Worm (Caenorhabditis elegans) whole organism, L4 larva: ENCODE measurements around the gene C25G4.8.

Experiments used
- D1046.2 ChIP-seq: fragments of 200-800 bp; sonication (Bioruptor generic); IDR thresholded peaks from 2 replicates; pipeline ENCODE4 v1.3.6; 2022; ENCODE audit warnings: missing genetic modification characterization, missing compliant biosample characterization
- F10B5.3 ChIP-seq: sonication (generic microtip); optimal IDR thresholded peaks from 2 replicates; lab custom pipeline; 2016; ENCODE audit warnings: mild to moderate bottlenecking, missing genetic modification characterization, missing compliant biosample characterization
- F44E2.7 ChIP-seq: fragments of 200-800 bp; sonication (Bioruptor generic); IDR thresholded peaks from 2 replicates; pipeline ENCODE4 v2.1.2; 2022; ENCODE audit warnings: missing genetic modification characterization, missing compliant biosample characterization
- F49E8.2 ChIP-seq: sonication (generic microtip); optimal IDR thresholded peaks from 2 replicates; lab custom pipeline; 2016; ENCODE audit warnings: missing compliant biosample characterization, mild to moderate bottlenecking, missing genetic modification characterization, borderline replicate concordance
- T20F7.1 ChIP-seq: fragments of 200-800 bp; sonication (Bioruptor generic); optimal IDR thresholded peaks from 2 replicates; lab custom pipeline; 2018; ENCODE audit warnings: mild to moderate bottlenecking, missing genetic modification characterization, missing compliant biosample characterization
- T26A8.4 ChIP-seq: fragments of 200-800 bp; sonication (Bioruptor generic); IDR thresholded peaks from 2 replicates; pipeline ENCODE4 v1.3.6; 2022; ENCODE audit warnings: missing genetic modification characterization, missing compliant biosample characterization
- Y5F2A.4 ChIP-seq: fragments of 200-800 bp; sonication (Bioruptor generic); optimal IDR thresholded peaks from 2 replicates; lab custom pipeline; 2018; ENCODE audit warnings: mild to moderate bottlenecking, missing genetic modification characterization, missing compliant biosample characterization
- ZK337.2 ChIP-seq: fragments of 200-800 bp; sonication (Bioruptor generic); IDR thresholded peaks from 2 replicates; pipeline ENCODE4 v1.3.6; 2022; ENCODE audit warnings: missing genetic modification reagents, missing genetic modification characterization, missing compliant biosample characterization
- aha-1 ChIP-seq: fragments of 150-350 bp; peaks from one replicate; lab custom pipeline; 2014; ENCODE audit warnings: missing biosample characterization, missing genetic modification characterization
- ceh-62 ChIP-seq: sonication (generic microtip); optimal IDR thresholded peaks from 2 replicates; lab custom pipeline; 2017; ENCODE audit warnings: missing biosample characterization, missing genetic modification characterization
- ces-1 ChIP-seq: fragments of 150-350 bp; sonication (generic microtip); optimal IDR thresholded peaks from 4 replicates; lab custom pipeline; 2014; ENCODE audit warnings: missing biosample characterization, missing genetic modification reagents, missing genetic modification characterization
- cey-2 ChIP-seq: sonication (generic microtip); optimal IDR thresholded peaks from 3 replicates; lab custom pipeline; 2017; ENCODE audit warnings: missing genetic modification characterization, mild to moderate bottlenecking, missing compliant biosample characterization, antibody characterized with exemption, borderline replicate concordance; ENCODE audit not compliant: insufficient read depth
- daf-19 ChIP-seq: fragments of 200-800 bp; sonication (Bioruptor generic); conservative IDR thresholded peaks from 2 replicates; pipeline ENCODE4 v1.3.6; 2022; ENCODE audit warnings: missing genetic modification characterization, missing compliant biosample characterization
- daf-8 ChIP-seq: fragments of 200-800 bp; sonication (Bioruptor generic); IDR thresholded peaks from 2 replicates; pipeline ENCODE4 v1.3.6; 2022; ENCODE audit warnings: missing genetic modification characterization, missing compliant biosample characterization
- dmd-8 ChIP-seq: fragments of 200-800 bp; sonication (Bioruptor generic); IDR thresholded peaks from 2 replicates; pipeline ENCODE4 v1.3.6; 2022; ENCODE audit warnings: missing genetic modification characterization, missing compliant biosample characterization
- dpl-1 ChIP-seq: fragments of 150-350 bp; optimal IDR thresholded peaks from 2 replicates; lab custom pipeline; 2014; ENCODE audit warnings: missing biosample characterization, missing genetic modification reagents, missing genetic modification characterization
- egl-43 ChIP-seq: fragments of 200-800 bp; sonication (Bioruptor generic); IDR thresholded peaks from 2 replicates; pipeline ENCODE4 v1.3.6; 2022; ENCODE audit warnings: missing genetic modification reagents, missing genetic modification characterization, missing compliant biosample characterization
- fkh-10 ChIP-seq: fragments of 150-350 bp; optimal IDR thresholded peaks from 2 replicates; lab custom pipeline; 2014; ENCODE audit warnings: missing biosample characterization, missing genetic modification reagents, missing genetic modification characterization
- fos-1 ChIP-seq: fragments of 150-350 bp; optimal IDR thresholded peaks from 2 replicates; lab custom pipeline; 2014; ENCODE audit warnings: missing biosample characterization, missing genetic modification characterization
- hlh-11 ChIP-seq: fragments of 200-800 bp; sonication (Bioruptor generic); optimal IDR thresholded peaks from 2 replicates; lab custom pipeline; 2018; ENCODE audit warnings: mild to moderate bottlenecking, missing genetic modification characterization, missing compliant biosample characterization
- hlh-30 ChIP-seq: sonication (generic microtip); optimal IDR thresholded peaks from 2 replicates; lab custom pipeline; 2017; ENCODE audit warnings: antibody characterized with exemption, mild to moderate bottlenecking, missing genetic modification characterization, missing compliant biosample characterization; ENCODE audit not compliant: insufficient read depth
- hmg-1.1 ChIP-seq: fragments of 200-800 bp; sonication (Bioruptor generic); IDR thresholded peaks from 2 replicates; pipeline ENCODE4 v1.3.6; 2022; ENCODE audit warnings: missing genetic modification reagents, missing genetic modification characterization, missing compliant biosample characterization
- lim-7 ChIP-seq: fragments of 200-800 bp; sonication (Bioruptor generic); IDR thresholded peaks from 2 replicates; pipeline ENCODE4 v1.3.6; 2022; ENCODE audit warnings: missing genetic modification characterization, missing compliant biosample characterization
- lin-13 ChIP-seq: fragments of 150-350 bp; optimal IDR thresholded peaks from 2 replicates; lab custom pipeline; 2014; ENCODE audit warnings: missing biosample characterization, missing genetic modification reagents, missing genetic modification characterization
- madf-9 ChIP-seq: fragments of 200-800 bp; sonication (Bioruptor generic); conservative IDR thresholded peaks from 2 replicates; pipeline ENCODE4 v1.3.6; 2022; ENCODE audit warnings: missing genetic modification reagents, missing genetic modification characterization, missing compliant biosample characterization
- mdt-29 ChIP-seq: fragments of 200-800 bp; sonication (Bioruptor generic); IDR thresholded peaks from 2 replicates; pipeline ENCODE4 v1.3.6; 2022; ENCODE audit warnings: missing genetic modification reagents, missing genetic modification characterization, missing compliant biosample characterization
- mes-2 ChIP-seq: sonication (generic microtip); optimal IDR thresholded peaks from 2 replicates; lab custom pipeline; 2016; ENCODE audit warnings: missing genotype, mild to moderate bottlenecking, missing genetic modification characterization, missing compliant biosample characterization; ENCODE audit not compliant: poor library complexity, severe bottlenecking
- mxl-3 ChIP-seq: fragments of 200-800 bp; sonication (Bioruptor generic); optimal IDR thresholded peaks from 2 replicates; lab custom pipeline; 2018; ENCODE audit warnings: mild to moderate bottlenecking, missing genetic modification characterization, missing compliant biosample characterization
- nhr-10 ChIP-seq: fragments of 150-350 bp; optimal IDR thresholded peaks from 2 replicates; lab custom pipeline; 2014; ENCODE audit warnings: missing biosample characterization, missing genetic modification characterization
- nhr-11 ChIP-seq: fragments of 150-350 bp; optimal IDR thresholded peaks from 2 replicates; lab custom pipeline; 2014; ENCODE audit warnings: missing biosample characterization, missing genetic modification characterization
- nhr-25 ChIP-seq: sonication (generic microtip); optimal IDR thresholded peaks from 2 replicates; lab custom pipeline; 2017; ENCODE audit warnings: missing genetic modification characterization, mild to moderate bottlenecking, missing compliant biosample characterization, antibody characterized with exemption, moderate library complexity, borderline replicate concordance; ENCODE audit not compliant: insufficient read depth
- nhr-28 ChIP-seq: fragments of 150-350 bp; optimal IDR thresholded peaks from 2 replicates; lab custom pipeline; 2014; ENCODE audit warnings: missing biosample characterization, missing genetic modification characterization
- nhr-48 ChIP-seq: sonication (generic microtip); optimal IDR thresholded peaks from 2 replicates; lab custom pipeline; 2016; ENCODE audit warnings: mild to moderate bottlenecking, missing genetic modification characterization, missing compliant biosample characterization
- nhr-76 ChIP-seq: fragments of 150-350 bp; optimal IDR thresholded peaks from 2 replicates; lab custom pipeline; 2014; ENCODE audit warnings: missing biosample characterization, missing genetic modification characterization
- saeg-2 ChIP-seq: fragments of 200-800 bp; sonication (Bioruptor generic); IDR thresholded peaks from 2 replicates; pipeline ENCODE4 v1.3.6; 2022; ENCODE audit warnings: missing genetic modification reagents, missing genetic modification characterization, missing compliant biosample characterization
- set-16 ChIP-seq: fragments of 200-800 bp; sonication (Bioruptor generic); IDR thresholded peaks from 2 replicates; pipeline ENCODE4 v1.3.6; 2022; ENCODE audit warnings: missing genetic modification reagents, missing genetic modification characterization, missing compliant biosample characterization
- tag-97 ChIP-seq: fragments of 200-800 bp; sonication (Bioruptor generic); IDR thresholded peaks from 2 replicates; pipeline ENCODE4 v1.3.6; 2022; ENCODE audit warnings: missing genetic modification characterization, missing compliant biosample characterization
- tra-1 ChIP-seq: fragments of 200-800 bp; sonication (Bioruptor generic); IDR thresholded peaks from 2 replicates; pipeline ENCODE4 v1.3.6; 2022; ENCODE audit warnings: missing genetic modification reagents, missing genetic modification characterization, missing compliant biosample characterization
- unc-39 ChIP-seq: sonication (generic microtip); optimal IDR thresholded peaks from 2 replicates; lab custom pipeline; 2017; ENCODE audit warnings: missing biosample characterization, missing genetic modification characterization
- unc-62 ChIP-seq, 3 experiments: fragments of 150-350 bp in 1 of 3; sonication (generic microtip); optimal IDR thresholded peaks in 2 of 3; peaks in 1 of 3; 1 replicate in 1 of 3; 2 replicates in 2 of 3; lab custom pipeline; 2014 to 2017; ENCODE audit warnings: missing biosample characterization in 3 of 3, missing genetic modification characterization in 3 of 3, missing genetic modification reagents in 3 of 3, missing genotype in 1 of 3
- zfp-2 ChIP-seq: sonication (generic microtip); optimal IDR thresholded peaks from 2 replicates; lab custom pipeline; 2016; ENCODE audit warnings: mild to moderate bottlenecking, missing genetic modification characterization, missing compliant biosample characterization

The C25G4.8 gene

ce11 chrIV:12467761-12468160 lies 4.5 kb upstream of the C25G4.8 start:
- TF ChIP-seq Y5F2A.4 (GFP tag; lab: Kevin White, UChicago) = no peak
- TF ChIP-seq nhr-28 (tag; lab: Kevin White, UChicago) = peak; percentile 54
- TF ChIP-seq mdt-29 (GFP tag; lab: Robert Waterston, UW) = no peak
- TF ChIP-seq T20F7.1 (GFP tag; lab: Kevin White, UChicago) = no peak
- no peak for TF ChIP-seq daf-8 (GFP tag; lab: Robert Waterston, UW)
- TF ChIP-seq nhr-25 (tag; lab: Kevin White, UChicago) = peak; percentile 55
- TF ChIP-seq F49E8.2 (tag; lab: Kevin White, UChicago) = no peak
- TF ChIP-seq ces-1 (GFP tag; lab: Kevin White, UChicago) = no peak
- no peak for TF ChIP-seq madf-9

ce11 chrIV:12464822-12465221 lies 1.6 kb upstream of the C25G4.8 start:
- TF ChIP-seq nhr-48 (tag; lab: Kevin White, UChicago) (no peak), ceh-62 (tag; lab: Kevin White, UChicago) (no peak), hlh-30 (peak; percentile 57), dmd-8 (GFP tag; lab: Robert Waterston, UW) (no peak), fkh-10 (GFP tag; lab: Kevin White, UChicago) (peak; percentile 47), F10B5.3 (tag; lab: Kevin White, UChicago) (no peak), saeg-2 (no peak), egl-43 (GFP tag; lab: Robert Waterston, UW) (0 out of 2 replicates have a peak, but pooled peaks have one; percentile 29), hmg-1.1 (GFP tag; lab: Robert Waterston, UW) (peak; percentile 48; the same call in 1 of the 2 replicates), ZK337.2 (GFP tag; lab: Robert Waterston, UW) (no peak), unc-62 (GFP tag; optimal IDR thresholded peaks at IDR 0.05 in 1 of 2; lab: Kevin White, UChicago) (peak in 1 of 2 experiments; percentile 63), unc-62 (tag; optimal IDR thresholded peaks at IDR 0.05; lab: Kevin White, UChicago) (no peak), cey-2 (tag; lab: Kevin White, UChicago) (no peak), nhr-11 (tag; lab: Kevin White, UChicago) (no peak), dpl-1 (no peak), nhr-76 (no peak), lin-13 (GFP tag; lab: Kevin White, UChicago) (no peak), daf-19 (GFP tag; lab: Robert Waterston, UW) (no peak), mes-2 (peak; percentile 33), F44E2.7 (GFP tag; lab: Robert Waterston, UW) (no peak), hlh-11 (tag; lab: Kevin White, UChicago) (peak; percentile 12)

- TF ChIP-seq aha-1 = no peak
- TF ChIP-seq tag-97 (GFP tag; lab: Robert Waterston, UW) = no peak
- TF ChIP-seq mdt-29 (GFP tag; lab: Robert Waterston, UW) = no peak
- TF ChIP-seq nhr-10 = no peak
- TF ChIP-seq D1046.2 (GFP tag; lab: Robert Waterston, UW) = no peak
These were observed 6.7 kb downstream of the C25G4.8 start, which contains the start of gene C25G4.7 for ce11 chrIV:12456613-12457012. Gene C25G4.7, plus strand, starts transcription at chrIV:12456913.

- TF ChIP-seq mxl-3 (GFP tag; lab: Kevin White, UChicago) = no peak
- no peak for TF ChIP-seq unc-62 (GFP tag; optimal IDR thresholded peaks at IDR 0.05 in 1 of 2; lab: Kevin White, UChicago)
- no peak for TF ChIP-seq unc-62 (tag; optimal IDR thresholded peaks at IDR 0.05; lab: Kevin White, UChicago)
- TF ChIP-seq set-16 (GFP tag; lab: Robert Waterston, UW) = no peak
- TF ChIP-seq dmd-8 (GFP tag; lab: Robert Waterston, UW) = no peak
- TF ChIP-seq madf-9 = no peak
- TF ChIP-seq lim-7 (GFP tag; lab: Robert Waterston, UW) = no peak
- TF ChIP-seq nhr-11 (tag; lab: Kevin White, UChicago) = no peak
- no peak for TF ChIP-seq T26A8.4 (GFP tag; lab: Robert Waterston, UW)
- no peak for TF ChIP-seq unc-39
- no peak for TF ChIP-seq zfp-2 (tag; lab: Kevin White, UChicago)
- no peak for TF ChIP-seq fos-1 (tag; lab: Kevin White, UChicago)
- TF ChIP-seq nhr-76 = no peak
- no peak for TF ChIP-seq tra-1 (GFP tag; lab: Robert Waterston, UW)
- TF ChIP-seq, all 104 proteins: peak for 0
These were observed 8.5 kb downstream of the C25G4.8 start, which contains the start of gene smz-1 for ce11 chrIV:12454750-12455149. Gene smz-1, plus strand, starts transcription at chrIV:12455050.
